Fruit fly (Drosophila melanogaster) whole organism, pupa: Measurements from ENCODE around the gene Pif1A.
A peak's percentile ranks its signal among the peaks of the same experiment; 100 is the strongest.

Experiments
- CG10348 ChIP-seq: fragments of 200-800 bp; sonication (Bioruptor generic); IDR thresholded peaks from 2 replicates; pipeline ENCODE4 v1.3.6; 2022; ENCODE audit warnings: missing biosample characterization, missing genetic modification characterization
- CG12605 ChIP-seq: fragments of 200-800 bp; sonication (Bioruptor generic); IDR thresholded peaks from 2 replicates; pipeline ENCODE4 v1.3.6; 2022; ENCODE audit warnings: missing biosample characterization, missing genetic modification characterization
- CG13204 ChIP-seq: fragments of 200-800 bp; sonication (Bioruptor generic); optimal IDR thresholded peaks from 2 replicates; lab custom pipeline; 2018; ENCODE audit warnings: missing biosample characterization, mild to moderate bottlenecking, missing genetic modification characterization, moderate library complexity
- CG14655 ChIP-seq: fragments of 200-800 bp; sonication (Bioruptor generic); optimal IDR thresholded peaks from 3 replicates; lab custom pipeline; 2017; ENCODE audit warnings: mild to moderate bottlenecking, missing biosample characterization, missing genetic modification reagents, missing genetic modification characterization
- CG15710 ChIP-seq: fragments of 200-800 bp; sonication (Bioruptor generic); optimal IDR thresholded peaks from 2 replicates; lab custom pipeline; 2018; ENCODE audit warnings: missing biosample characterization, mild to moderate bottlenecking, missing genetic modification characterization, moderate library complexity
- CG17806 ChIP-seq: fragments of 200-800 bp; sonication (Bioruptor generic); optimal IDR thresholded peaks from 2 replicates; lab custom pipeline; 2018; ENCODE audit warnings: missing biosample characterization, mild to moderate bottlenecking, missing genetic modification characterization, moderate library complexity
- CG32121 ChIP-seq: fragments of 200-800 bp; sonication (Bioruptor generic); IDR thresholded peaks from 2 replicates; pipeline ENCODE4 v1.3.6; 2022; ENCODE audit warnings: missing biosample characterization, missing genetic modification characterization
- CG34367 ChIP-seq: fragments of 200-800 bp; sonication (Bioruptor generic); optimal IDR thresholded peaks from 2 replicates; lab custom pipeline; 2018; ENCODE audit warnings: missing biosample characterization, mild to moderate bottlenecking, missing genetic modification characterization
- CG4496 ChIP-seq: fragments of 200-800 bp; sonication (Bioruptor generic); IDR thresholded peaks from 3 replicates; pipeline ENCODE4 v1.3.6; 2022; ENCODE audit warnings: missing biosample characterization, missing genetic modification characterization
- CG8159 ChIP-seq: fragments of 200-800 bp; sonication (Bioruptor generic); optimal IDR thresholded peaks from 3 replicates; lab custom pipeline; 2018; ENCODE audit warnings: missing biosample characterization, mild to moderate bottlenecking, missing genetic modification characterization, moderate library complexity
- CG8301 ChIP-seq: fragments of 200-800 bp; sonication (Bioruptor generic); optimal IDR thresholded peaks from 2 replicates; lab custom pipeline; 2018; ENCODE audit warnings: missing biosample characterization, mild to moderate bottlenecking, missing genetic modification characterization
- CG9948 ChIP-seq: fragments of 200-800 bp; sonication (Bioruptor generic); optimal IDR thresholded peaks from 2 replicates; lab custom pipeline; 2018; ENCODE audit warnings: missing biosample characterization, mild to moderate bottlenecking, missing genetic modification characterization, moderate library complexity
- D1 ChIP-seq: fragments of 200-800 bp; sonication (Bioruptor generic); optimal IDR thresholded peaks from 2 replicates; lab custom pipeline; 2018; ENCODE audit warnings: missing biosample characterization, mild to moderate bottlenecking, missing genetic modification characterization, moderate library complexity
- EcR ChIP-seq: fragments of 200-800 bp; sonication (Bioruptor generic); optimal IDR thresholded peaks from 3 replicates; lab custom pipeline; 2019; ENCODE audit warnings: missing biosample characterization, missing genetic modification characterization, mild to moderate bottlenecking, moderate library complexity, missing genetic modification reagents
- Ets98B ChIP-seq: fragments of 200-800 bp; sonication (Bioruptor generic); IDR thresholded peaks from 2 replicates; pipeline ENCODE4 v1.3.6; 2022; ENCODE audit warnings: missing biosample characterization, missing genetic modification characterization
- Pif1A ChIP-seq: fragments of 200-800 bp; sonication (Bioruptor generic); optimal IDR thresholded peaks from 3 replicates; lab custom pipeline; 2016; ENCODE audit warnings: missing biosample characterization, missing genetic modification characterization
- Pif1B ChIP-seq: fragments of 200-800 bp; sonication (Bioruptor generic); optimal IDR thresholded peaks from 3 replicates; lab custom pipeline; 2016; ENCODE audit warnings: missing biosample characterization, missing genetic modification characterization
- Snoo ChIP-seq: fragments of 200-800 bp; sonication (Bioruptor generic); optimal IDR thresholded peaks from 3 replicates; lab custom pipeline; 2017; ENCODE audit warnings: missing biosample characterization, mild to moderate bottlenecking, missing genetic modification characterization, inconsistent platforms
- fd96Ca ChIP-seq: fragments of 200-800 bp; sonication (Bioruptor generic); IDR thresholded peaks from 3 replicates; pipeline ENCODE4 v1.3.6; 2022; ENCODE audit warnings: missing biosample characterization, missing genetic modification characterization
- gl ChIP-seq: fragments of 200-800 bp; sonication (Bioruptor generic); optimal IDR thresholded peaks from 2 replicates; lab custom pipeline; 2018; ENCODE audit warnings: missing biosample characterization, mild to moderate bottlenecking, missing genetic modification characterization
- rn ChIP-seq: fragments of 200-800 bp; sonication (Bioruptor generic); IDR thresholded peaks from 2 replicates; pipeline ENCODE4 v1.3.6; 2022; ENCODE audit warnings: missing biosample characterization, missing genetic modification characterization

Pif1A gene

DNA sequence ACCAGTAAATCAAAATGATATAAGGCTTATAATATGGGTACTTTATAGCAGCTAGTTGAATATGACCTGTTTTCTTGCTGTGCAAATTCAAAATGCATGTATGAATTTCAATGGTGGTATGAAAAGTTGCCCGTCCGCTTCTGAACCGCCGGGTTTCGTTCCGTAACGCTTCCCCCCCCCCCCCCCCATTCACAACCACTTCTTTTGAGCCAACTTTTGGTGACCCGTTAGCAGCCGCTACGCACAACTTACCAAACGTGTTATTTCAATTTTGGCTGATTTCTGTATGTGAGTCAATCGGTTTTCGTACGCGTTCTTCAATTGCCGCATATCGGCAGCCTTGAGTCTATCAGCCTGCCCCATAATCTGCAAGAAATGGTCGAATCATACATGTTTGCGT, 7.2 kb downstream of the Pif1A start:
- TF ChIP-seq D1 (no peak), CG9948 (tag; lab: Kevin White, UChicago) (no peak), CG34367 (tag; lab: Kevin White, UChicago) (no peak), fd96Ca (GFP tag; lab: Robert Waterston, UW) (0 out of 3 replicates have a peak, but pooled peaks have one; percentile 17), EcR (GFP tag; lab: Kevin White, UChicago) (no peak), CG17806 (tag; lab: Kevin White, UChicago) (no peak), CG13204 (GFP tag; lab: Kevin White, UChicago) (peak; percentile 19)

DNA sequence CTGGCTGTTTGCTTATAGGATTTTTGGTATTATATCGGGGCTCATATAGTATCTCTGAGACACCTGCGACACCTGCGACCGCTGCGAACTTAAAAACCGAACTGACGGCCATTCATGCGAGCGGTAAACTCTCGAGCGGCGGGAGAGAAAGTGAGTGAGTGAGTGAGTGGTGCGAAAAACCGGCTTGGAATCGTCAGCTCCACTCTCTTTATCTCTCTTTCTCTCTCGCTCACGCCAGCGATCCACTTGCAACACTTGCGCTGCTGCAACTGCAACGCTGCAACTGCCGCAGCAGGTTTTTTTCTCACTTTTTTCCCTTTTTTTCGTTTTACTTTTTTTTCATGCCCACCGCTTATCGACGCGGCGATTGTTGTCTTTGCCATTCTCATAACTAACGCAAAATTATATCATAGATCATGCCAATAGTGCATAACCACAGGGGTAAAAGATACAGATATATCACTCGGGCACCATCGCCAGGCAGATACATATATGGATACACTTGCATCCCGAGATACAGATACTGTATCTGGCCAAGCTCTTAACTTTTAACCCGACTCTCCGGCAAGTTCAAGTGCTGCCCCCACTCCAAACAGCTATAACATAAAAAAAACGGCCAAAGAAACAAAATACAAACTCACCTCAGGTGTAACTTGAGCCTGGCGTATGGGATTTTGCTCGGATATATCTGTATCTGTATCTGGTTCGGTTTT, 8.4 kb downstream of the Pif1A start:
- TF ChIP-seq CG10348 (GFP tag; lab: Robert Waterston, UW), result no peak
- peak; percentile 73 for TF ChIP-seq Pif1A (GFP tag; lab: Kevin White, UChicago)
- TF ChIP-seq rn (GFP tag; lab: Robert Waterston, UW), result no peak
- peak; percentile 63 for TF ChIP-seq Ets98B (GFP tag; lab: Robert Waterston, UW)
- TF ChIP-seq CG8159, result peak; percentile 50
- peak; percentile 82 for TF ChIP-seq Pif1B (GFP tag; lab: Kevin White, UChicago)
- TF ChIP-seq D1, result no peak
- TF ChIP-seq CG14655 (GFP tag; lab: Kevin White, UChicago), result peak; percentile 69
- TF ChIP-seq fd96Ca (GFP tag; lab: Robert Waterston, UW), result 0 out of 3 replicates have a peak, but pooled peaks have one; percentile 52
- peak; percentile 83 for TF ChIP-seq CG12605 (GFP tag; lab: Robert Waterston, UW)
- no peak for TF ChIP-seq Snoo (tag; lab: Kevin White, UChicago)
- TF ChIP-seq CG13204 (GFP tag; lab: Kevin White, UChicago), result peak; percentile 95
- TF ChIP-seq CG9948 (tag; lab: Kevin White, UChicago), result peak; percentile 17
- peak; percentile 52 for TF ChIP-seq CG34367 (tag; lab: Kevin White, UChicago)
- peak; percentile 65 for TF ChIP-seq CG4496 (GFP tag; lab: Robert Waterston, UW)
- TF ChIP-seq CG32121 (GFP tag; lab: Robert Waterston, UW), result no peak
- TF ChIP-seq CG8301 (tag; lab: Kevin White, UChicago), result peak; percentile 55
- peak; percentile 34 for TF ChIP-seq CG15710 (tag; lab: Kevin White, UChicago)
- peak; percentile 48 for TF ChIP-seq EcR (GFP tag; lab: Kevin White, UChicago)
- TF ChIP-seq gl, result peak; percentile 79
- peak; percentile 31 for TF ChIP-seq CG17806 (tag; lab: Kevin White, UChicago)

DNA sequence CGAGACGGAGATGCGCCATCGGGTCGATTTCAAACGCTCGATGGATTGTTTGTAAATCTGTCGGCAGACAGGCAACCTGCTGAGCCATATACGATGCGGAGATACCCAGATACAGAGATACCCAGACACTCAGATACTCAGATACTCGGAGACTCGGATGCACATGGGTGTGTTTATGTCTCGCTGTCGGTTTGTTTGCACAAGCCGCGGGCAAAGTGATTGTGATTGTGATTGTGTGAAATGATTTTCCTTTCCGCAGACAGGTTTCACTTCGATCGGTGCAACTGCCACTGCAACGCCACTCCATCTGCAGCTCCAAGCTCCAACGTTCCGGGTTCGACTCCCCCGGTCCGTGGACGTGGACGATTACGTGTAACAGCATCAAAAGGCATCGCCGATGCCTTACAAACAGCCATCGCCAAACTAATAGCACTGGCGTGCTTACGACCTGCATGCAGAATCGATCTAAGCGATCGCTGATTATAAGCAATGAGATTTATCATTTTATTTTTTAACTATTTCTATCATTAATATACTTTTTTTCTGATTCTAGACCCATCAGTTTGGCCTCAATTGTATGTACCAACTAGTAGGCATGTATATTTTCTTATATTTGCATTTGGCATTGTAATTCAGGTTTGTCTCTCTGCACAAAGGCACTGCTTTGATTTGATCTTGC, 12.1 kb downstream of the Pif1A start:
- TF ChIP-seq Pif1A (GFP tag; lab: Kevin White, UChicago) (peak; percentile 97), CG17806 (tag; lab: Kevin White, UChicago) (peak; percentile 77), EcR (GFP tag; lab: Kevin White, UChicago) (no peak), D1 (no peak), CG8301 (tag; lab: Kevin White, UChicago) (peak; percentile 82), CG34367 (tag; lab: Kevin White, UChicago) (peak; percentile 76), Ets98B (GFP tag; lab: Robert Waterston, UW) (peak; percentile 95), CG14655 (GFP tag; lab: Kevin White, UChicago) (peak; percentile 89), Pif1B (GFP tag; lab: Kevin White, UChicago) (peak; percentile 98), CG4496 (GFP tag; lab: Robert Waterston, UW) (peak; percentile 96), CG13204 (GFP tag; lab: Kevin White, UChicago) (no peak), rn (GFP tag; lab: Robert Waterston, UW) (peak; percentile 87), CG15710 (tag; lab: Kevin White, UChicago) (peak; percentile 78), CG8159 (peak; percentile 82), CG9948 (tag; lab: Kevin White, UChicago) (peak; percentile 82), Snoo (tag; lab: Kevin White, UChicago) (peak; percentile 27), CG12605 (GFP tag; lab: Robert Waterston, UW) (peak; percentile 91), fd96Ca (GFP tag; lab: Robert Waterston, UW) (peak; percentile 94), CG10348 (GFP tag; lab: Robert Waterston, UW) (no peak), CG32121 (GFP tag; lab: Robert Waterston, UW) (peak; percentile 90), gl (peak; percentile 41)

DNA sequence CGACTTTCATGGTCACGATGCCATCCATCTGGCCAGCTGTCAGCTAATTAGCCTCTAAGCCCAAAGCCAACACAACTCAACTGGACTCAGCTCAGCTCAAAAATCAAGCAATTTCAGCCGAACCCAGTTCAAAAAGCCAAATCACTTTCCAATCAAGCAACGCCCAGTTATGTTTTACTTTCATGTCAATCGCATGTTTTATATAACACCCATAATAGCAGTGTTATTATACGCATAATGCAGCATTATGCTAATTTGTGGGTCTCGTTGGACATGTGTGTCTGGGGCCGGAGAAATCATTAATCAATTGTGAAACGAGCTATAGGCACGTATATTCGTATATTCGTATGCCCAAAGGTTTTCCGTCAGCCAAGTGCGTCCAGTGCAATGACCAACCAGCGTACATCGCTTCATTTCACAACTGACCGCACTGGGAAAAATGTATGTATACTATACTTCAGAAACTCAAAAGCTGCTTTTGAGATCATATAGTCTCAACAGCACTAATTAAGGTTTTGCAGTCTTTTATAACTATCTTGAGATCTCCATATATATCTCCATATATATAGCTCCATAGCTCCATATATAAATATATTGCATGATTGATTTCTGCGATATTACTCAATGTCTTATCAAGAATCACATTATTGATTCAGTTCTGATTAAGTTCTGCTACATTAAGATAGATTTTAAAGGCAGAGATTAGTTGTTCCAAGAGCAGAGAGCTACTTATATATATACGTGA, 13.3 kb downstream of the Pif1A start:
- no peak for TF ChIP-seq EcR (GFP tag; lab: Kevin White, UChicago)
- TF ChIP-seq gl, result peak; percentile 8
- peak; percentile 75 for TF ChIP-seq CG14655 (GFP tag; lab: Kevin White, UChicago)

DNA sequence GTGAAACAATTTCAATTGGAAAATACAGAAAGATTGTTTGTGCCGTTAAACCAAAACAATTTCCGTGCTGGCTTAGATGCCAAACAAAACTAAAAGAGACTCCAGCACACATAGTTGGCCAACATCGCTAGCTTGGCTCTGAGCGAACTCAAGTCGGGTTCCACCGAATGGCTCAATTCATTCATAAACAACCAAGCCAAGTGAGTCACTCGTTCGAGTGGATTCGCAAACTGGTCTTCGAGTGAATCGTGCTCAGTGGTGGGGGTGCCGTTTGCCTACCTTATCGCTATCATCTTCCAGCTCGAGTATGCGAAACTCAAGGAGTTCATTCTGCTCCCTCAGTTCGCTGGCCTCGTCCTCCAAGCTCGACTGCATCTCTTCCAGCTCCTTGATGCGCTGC, 15.5 kb downstream of the Pif1A start:
- peak; percentile 82 for TF ChIP-seq EcR (GFP tag; lab: Kevin White, UChicago)
- no peak; the same call in 1 of the 2 replicates for TF ChIP-seq Ets98B (GFP tag; lab: Robert Waterston, UW)
- no peak for TF ChIP-seq CG17806 (tag; lab: Kevin White, UChicago)
- TF ChIP-seq CG12605 (GFP tag; lab: Robert Waterston, UW), result no peak
- 0 out of 3 replicates have a peak, but pooled peaks have one; percentile 23 for TF ChIP-seq CG4496 (GFP tag; lab: Robert Waterston, UW)
